Worm (Caenorhabditis elegans): ENCODE results near the gene F07F6.1.

ce11 chrII:5425633-5426032, 12.1 kb upstream of the F07F6.1 start, which contains the start of gene F07F6.8:
- TF ChIP-seq W03F9.2 (tag; optimal IDR thresholded peaks at IDR 0.05): no peak
- no peak for TF ChIP-seq him-1 (tag; optimal IDR thresholded peaks at IDR 0.05)
- TF ChIP-seq dao-5 (tag; optimal IDR thresholded peaks at IDR 0.05): no peak

Data from whole organism, L4/young adult.